Fruit fly (Drosophila melanogaster): ENCODE results near the gene CG12003.

The CG12003 gene

DNA sequence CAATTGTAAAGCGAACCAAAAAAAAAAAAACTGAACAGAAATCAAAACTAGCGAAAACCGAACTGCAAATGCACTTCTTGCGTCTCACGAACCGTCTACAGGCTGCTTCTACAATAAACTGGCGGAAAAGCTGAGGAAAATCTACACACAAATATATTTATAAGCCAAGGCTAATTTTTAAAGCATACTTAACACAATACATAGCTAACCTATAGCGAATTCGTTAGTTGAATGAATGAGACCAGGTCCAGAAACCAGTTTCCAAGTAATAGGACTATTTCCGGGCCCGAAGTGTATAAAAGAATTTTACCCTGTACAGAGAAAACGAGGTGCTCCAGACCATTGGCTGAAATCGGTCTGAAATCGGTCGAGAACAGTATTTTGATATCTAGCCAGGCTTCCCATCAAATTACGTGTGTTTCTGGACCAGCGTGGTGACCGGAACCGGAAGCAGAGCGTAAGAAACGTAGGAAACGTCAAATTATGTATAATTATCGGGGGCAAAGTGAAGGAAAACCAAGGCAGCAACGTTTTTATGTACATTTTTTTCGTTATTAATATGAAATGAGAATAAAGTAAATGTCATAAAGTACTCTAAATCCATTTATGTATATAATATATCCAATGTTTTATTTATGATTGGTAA is 10.7 kb downstream of the CG12003 start (continued):
- TF ChIP-seq Usf (GFP tag; optimal IDR thresholded peaks at IDR 0.05) (no peak), Sin3A (optimal IDR thresholded peaks at IDR 0.05) (no peak), nerfin-2 (GFP tag; IDR thresholded peaks at IDR 0.05; ENCODE audit: partially characterized antibody) (no peak), CG2889 (GFP tag; IDR thresholded peaks at IDR 0.05) (no peak), CG1647 (GFP tag; optimal IDR thresholded peaks at IDR 0.05) (no peak), CG18262 (tag; optimal IDR thresholded peaks at IDR 0.05) (no peak), disco-r (GFP tag; optimal IDR thresholded peaks at IDR 0.05) (no peak), BtbVII (GFP tag; optimal IDR thresholded peaks at IDR 0.05) (peak; percentile 25), Xrp1 (GFP tag; IDR thresholded peaks at IDR 0.05) (no peak), Med (GFP tag) (peak; percentile 48), fd64A (GFP tag; optimal IDR thresholded peaks at IDR 0.05) (no peak), Sox102F (GFP tag; optimal IDR thresholded peaks at IDR 0.05) (no peak), CG17568 (GFP tag; optimal IDR thresholded peaks at IDR 0.05) (peak; percentile 35), btn (GFP tag; optimal IDR thresholded peaks at IDR 0.05) (no peak), ewg (GFP tag; optimal IDR thresholded peaks at IDR 0.05) (no peak), gem (tag; optimal IDR thresholded peaks at IDR 0.05) (no peak), CG6683 (GFP tag; optimal IDR thresholded peaks at IDR 0.05) (no peak), CG9932 (GFP tag; IDR thresholded peaks at IDR 0.05) (no peak), Six4 (GFP tag; optimal IDR thresholded peaks at IDR 0.05) (no peak), sob (GFP tag; IDR thresholded peaks at IDR 0.05) (0 out of 2 replicates have a peak, but pooled peaks have one; percentile 17), Aef1 (GFP tag; IDR thresholded peaks at IDR 0.05) (no peak), HLH3B (GFP tag; IDR thresholded peaks at IDR 0.05) (no peak; the same call in 1 of the 2 replicates), CG7839 (tag; optimal IDR thresholded peaks at IDR 0.05) (no peak), Bdp1 (GFP tag; optimal IDR thresholded peaks at IDR 0.05) (no peak), Ssrp (tag; optimal IDR thresholded peaks at IDR 0.05) (no peak), so (GFP tag; IDR thresholded peaks at IDR 0.05) (peak; percentile 47; the same call in 1 of the 3 replicates), Ets97D (GFP tag; optimal IDR thresholded peaks at IDR 0.05) (peak; percentile 0), Side (GFP tag; optimal IDR thresholded peaks at IDR 0.05) (no peak), rib (GFP tag; IDR thresholded peaks at IDR 0.05) (no peak), CG31441 (GFP tag; IDR thresholded peaks at IDR 0.05) (0 out of 2 replicates have a peak, but pooled peaks have one; percentile 13), CG11560 (tag; IDR thresholded peaks at IDR 0.05) (no peak), seq (GFP tag; IDR thresholded peaks at IDR 0.05) (no peak), CG8924 (tag; optimal IDR thresholded peaks at IDR 0.05) (no peak), CG7357 (GFP tag; IDR thresholded peaks at IDR 0.05) (no peak), Myb (GFP tag; optimal IDR thresholded peaks at IDR 0.05) (no peak), maf-S (GFP tag; optimal IDR thresholded peaks at IDR 0.05) (no peak), CG1529 (GFP tag; optimal IDR thresholded peaks at IDR 0.05) (no peak), CG7928 (GFP tag; optimal IDR thresholded peaks at IDR 0.05) (no peak), Drgx (GFP tag; IDR thresholded peaks at IDR 0.05) (peak; percentile 19; the same call in 1 of the 2 replicates), CG8281 (tag; optimal IDR thresholded peaks at IDR 0.05) (no peak), prd (optimal IDR thresholded peaks at IDR 0.05) (no peak), prd (GFP tag; IDR thresholded peaks at IDR 0.05) (no peak), lilli (GFP tag; optimal IDR thresholded peaks at IDR 0.05) (peak; percentile 7), Mad (GFP tag; optimal IDR thresholded peaks at IDR 0.05) (no peak), otp (GFP tag; IDR thresholded peaks at IDR 0.05) (no peak), CG1792 (GFP tag; optimal IDR thresholded peaks at IDR 0.05) (no peak), CG6689 (GFP tag; IDR thresholded peaks at IDR 0.05) (no peak), hkb (optimal IDR thresholded peaks at IDR 0.05) (no peak), hkb (GFP tag; IDR thresholded peaks at IDR 0.05) (peak; percentile 37; the same call in 1 of the 2 replicates), CG12236 (GFP tag; optimal IDR thresholded peaks at IDR 0.05) (no peak), Stat92E (GFP tag; optimal IDR thresholded peaks at IDR 0.05) (no peak), ranshi (GFP tag; IDR thresholded peaks at IDR 0.05) (peak; percentile 13; the same call in 1 of the 2 replicates)

All from whole organism, embryonic.